Worm (Caenorhabditis elegans) whole organism, late embryonic: ENCODE results near the gene F54F2.9.

Experiments used
- C08G9.2 ChIP-seq: sonication (generic microtip); optimal IDR thresholded peaks from 2 replicates; lab custom pipeline; 2016; ENCODE audit warnings: mild to moderate bottlenecking, missing genetic modification characterization, moderate library complexity, missing compliant biosample characterization
- F13H6.1 ChIP-seq: sonication (generic microtip); optimal IDR thresholded peaks from 2 replicates; lab custom pipeline; 2016; ENCODE audit warnings: missing genetic modification characterization, missing compliant biosample characterization
- K02D7.2 ChIP-seq: sonication (generic microtip); optimal IDR thresholded peaks from 2 replicates; lab custom pipeline; 2017; ENCODE audit warnings: mild to moderate bottlenecking, missing genetic modification characterization, missing compliant biosample characterization
- K09A11.1 ChIP-seq: sonication (generic microtip); optimal IDR thresholded peaks from 2 replicates; lab custom pipeline; 2017; ENCODE audit warnings: antibody characterized with exemption, mild to moderate bottlenecking, missing genetic modification characterization, missing compliant biosample characterization; ENCODE audit not compliant: insufficient read depth
- ahr-1 ChIP-seq: sonication (generic microtip); optimal IDR thresholded peaks from 2 replicates; lab custom pipeline; 2016; ENCODE audit warnings: missing genetic modification characterization, missing compliant biosample characterization
- ceh-19 ChIP-seq: fragments of 200-800 bp; sonication (Bioruptor generic); optimal IDR thresholded peaks from 2 replicates; lab custom pipeline; 2018; ENCODE audit warnings: mild to moderate bottlenecking, missing genetic modification characterization, missing compliant biosample characterization
- ceh-2 ChIP-seq: sonication (generic microtip); optimal IDR thresholded peaks from 2 replicates; lab custom pipeline; 2016; ENCODE audit warnings: missing genotype, missing genetic modification characterization, missing compliant biosample characterization
- ceh-31 ChIP-seq: sonication (generic microtip); optimal IDR thresholded peaks from 2 replicates; lab custom pipeline; 2016; ENCODE audit warnings: missing genetic modification characterization, missing compliant biosample characterization
- ceh-34 ChIP-seq: sonication (generic microtip); optimal IDR thresholded peaks from 2 replicates; lab custom pipeline; 2016; ENCODE audit warnings: mild to moderate bottlenecking, missing genetic modification characterization, missing compliant biosample characterization
- ceh-48 ChIP-seq: sonication (generic microtip); optimal IDR thresholded peaks from 2 replicates; lab custom pipeline; 2016; ENCODE audit warnings: missing genetic modification characterization, inconsistent platforms, missing compliant biosample characterization
- ceh-6 ChIP-seq: fragments of 200-800 bp; sonication (Bioruptor generic); optimal IDR thresholded peaks from 2 replicates; lab custom pipeline; 2018; ENCODE audit warnings: mild to moderate bottlenecking, missing genetic modification characterization, missing compliant biosample characterization
- che-1 ChIP-seq: sonication (generic microtip); optimal IDR thresholded peaks from 2 replicates; lab custom pipeline; 2016; ENCODE audit warnings: mild to moderate bottlenecking, missing genetic modification characterization, missing compliant biosample characterization
- dve-1 ChIP-seq: sonication (generic microtip); optimal IDR thresholded peaks from 2 replicates; lab custom pipeline; 2017; ENCODE audit warnings: antibody characterized with exemption, mild to moderate bottlenecking, missing genetic modification characterization, missing compliant biosample characterization
- elt-2 ChIP-seq: sonication (generic microtip); optimal IDR thresholded peaks from 2 replicates; lab custom pipeline; 2016; ENCODE audit warnings: missing genetic modification reagents, missing genetic modification characterization, missing compliant biosample characterization
- elt-4 ChIP-seq: sonication (generic microtip); optimal IDR thresholded peaks from 2 replicates; lab custom pipeline; 2016; ENCODE audit warnings: missing genetic modification characterization, missing compliant biosample characterization
- ets-4 ChIP-seq: sonication (generic microtip); optimal IDR thresholded peaks from 2 replicates; lab custom pipeline; 2016; ENCODE audit warnings: missing genetic modification characterization, missing compliant biosample characterization
- fax-1 ChIP-seq: sonication (generic microtip); optimal IDR thresholded peaks from 2 replicates; lab custom pipeline; 2016; ENCODE audit warnings: missing genotype, missing genetic modification characterization, missing compliant biosample characterization
- fkh-10 ChIP-seq: fragments of 150-350 bp; optimal IDR thresholded peaks from 2 replicates; lab custom pipeline; 2014; ENCODE audit warnings: missing biosample characterization, missing genetic modification reagents, missing genetic modification characterization
- fkh-6 ChIP-seq: sonication (generic microtip); optimal IDR thresholded peaks from 2 replicates; lab custom pipeline; 2016; ENCODE audit warnings: missing genetic modification characterization, missing compliant biosample characterization
- hlh-13 ChIP-seq: fragments of 200-800 bp; sonication (Bioruptor generic); optimal IDR thresholded peaks from 2 replicates; lab custom pipeline; 2018; ENCODE audit warnings: mild to moderate bottlenecking, missing genetic modification characterization, missing compliant biosample characterization
- hlh-15 ChIP-seq: sonication (generic microtip); optimal IDR thresholded peaks from 2 replicates; lab custom pipeline; 2016; ENCODE audit warnings: missing genetic modification characterization, missing compliant biosample characterization
- hlh-6 ChIP-seq: sonication (generic microtip); optimal IDR thresholded peaks from 2 replicates; lab custom pipeline; 2016; ENCODE audit warnings: missing genotype, missing genetic modification characterization, missing compliant biosample characterization
- lim-6 ChIP-seq: sonication (generic microtip); optimal IDR thresholded peaks from 2 replicates; lab custom pipeline; 2016; ENCODE audit warnings: missing genetic modification characterization, missing compliant biosample characterization
- lin-11 ChIP-seq: fragments of 200-800 bp; sonication (Bioruptor generic); optimal IDR thresholded peaks from 2 replicates; lab custom pipeline; 2018; ENCODE audit warnings: mild to moderate bottlenecking, missing genetic modification characterization, missing compliant biosample characterization
- nfya-1 ChIP-seq: sonication (generic microtip); optimal IDR thresholded peaks from 2 replicates; lab custom pipeline; 2017; ENCODE audit warnings: missing genetic modification characterization, mild to moderate bottlenecking, missing compliant biosample characterization, antibody characterized with exemption, moderate library complexity
- nhr-11 ChIP-seq: fragments of 150-350 bp; optimal IDR thresholded peaks from 2 replicates; lab custom pipeline; 2014; ENCODE audit warnings: missing biosample characterization, missing genetic modification characterization
- nhr-232 ChIP-seq: sonication (generic microtip); optimal IDR thresholded peaks from 2 replicates; lab custom pipeline; 2016; ENCODE audit warnings: missing genetic modification characterization, missing compliant biosample characterization
- npax-4 ChIP-seq: sonication (generic microtip); optimal IDR thresholded peaks from 2 replicates; lab custom pipeline; 2016; ENCODE audit warnings: missing genetic modification characterization, missing compliant biosample characterization
- odd-2 ChIP-seq: sonication (generic microtip); optimal IDR thresholded peaks from 2 replicates; lab custom pipeline; 2017; ENCODE audit warnings: antibody characterized with exemption, mild to moderate bottlenecking, missing genetic modification characterization, missing compliant biosample characterization
- pha-2 ChIP-seq: sonication (generic microtip); optimal IDR thresholded peaks from 2 replicates; lab custom pipeline; 2017; ENCODE audit warnings: mild to moderate bottlenecking, missing genetic modification characterization, missing compliant biosample characterization
- pha-4 ChIP-seq: fragments of 150-350 bp; optimal IDR thresholded peaks from 2 replicates; lab custom pipeline; 2018; ENCODE audit warnings: missing biosample characterization, missing genetic modification reagents, missing genetic modification characterization
- pqm-1 ChIP-seq: sonication (generic microtip); optimal IDR thresholded peaks from 2 replicates; lab custom pipeline; 2016; ENCODE audit warnings: missing genetic modification characterization, missing compliant biosample characterization
- pros-1 ChIP-seq: fragments of 150-350 bp; optimal IDR thresholded peaks from 2 replicates; lab custom pipeline; 2014; ENCODE audit warnings: missing biosample characterization, missing genetic modification reagents, missing genetic modification characterization
- ref-2 ChIP-seq: sonication (generic microtip); optimal IDR thresholded peaks from 2 replicates; lab custom pipeline; 2016; ENCODE audit warnings: missing genetic modification characterization, missing compliant biosample characterization
- sdc-2 ChIP-seq: sonication (generic microtip); optimal IDR thresholded peaks from 2 replicates; lab custom pipeline; 2016; ENCODE audit warnings: missing genotype, missing genetic modification characterization, missing compliant biosample characterization
- sox-4 ChIP-seq: sonication (generic microtip); optimal IDR thresholded peaks from 2 replicates; lab custom pipeline; 2017; ENCODE audit warnings: mild to moderate bottlenecking, missing genetic modification characterization, inconsistent platforms, missing compliant biosample characterization
- syd-9 ChIP-seq: sonication (generic microtip); optimal IDR thresholded peaks from 2 replicates; lab custom pipeline; 2016; ENCODE audit warnings: mild to moderate bottlenecking, missing genetic modification characterization, moderate library complexity, missing compliant biosample characterization
- tbx-2 ChIP-seq: sonication (generic microtip); optimal IDR thresholded peaks from 2 replicates; lab custom pipeline; 2016; ENCODE audit warnings: missing genetic modification characterization, missing compliant biosample characterization
- tbx-7 ChIP-seq: sonication (generic microtip); optimal IDR thresholded peaks from 2 replicates; lab custom pipeline; 2016; ENCODE audit warnings: missing genotype, missing genetic modification characterization, missing compliant biosample characterization
- unc-42 ChIP-seq: sonication (generic microtip); optimal IDR thresholded peaks from 2 replicates; lab custom pipeline; 2016; ENCODE audit warnings: missing genotype, missing genetic modification characterization, missing compliant biosample characterization
- unc-55 ChIP-seq: sonication (generic microtip); optimal IDR thresholded peaks from 2 replicates; lab custom pipeline; 2017; ENCODE audit warnings: missing biosample characterization, missing genetic modification reagents, missing genetic modification characterization

F54F2.9 gene

ce11 chrIII:8869663-8870062 lies 42.6 kb upstream of the F54F2.9 start:
- no peak for TF ChIP-seq hlh-13
- TF ChIP-seq hlh-6 (tag; lab: Kevin White, UChicago), result no peak
- no peak for TF ChIP-seq dve-1
- TF ChIP-seq K09A11.1 (tag; lab: Kevin White, UChicago), result no peak
- no peak for TF ChIP-seq C08G9.2
- TF ChIP-seq tbx-7 (tag; lab: Kevin White, UChicago), result no peak
- TF ChIP-seq hlh-15 (tag; lab: Kevin White, UChicago), result no peak
- no peak for TF ChIP-seq K02D7.2 (tag; lab: Kevin White, UChicago)
- no peak for TF ChIP-seq ahr-1
- TF ChIP-seq ets-4, result no peak
- no peak for TF ChIP-seq ceh-34 (tag; lab: Kevin White, UChicago)

- TF ChIP-seq fkh-6 (no peak), tbx-2 (tag; lab: Kevin White, UChicago) (no peak), nfya-1 (no peak), pha-2 (tag; lab: Kevin White, UChicago) (no peak), elt-2 (peak; percentile 17), K02D7.2 (tag; lab: Kevin White, UChicago) (no peak), pqm-1 (tag; lab: Kevin White, UChicago) (no peak), ceh-2 (tag; lab: Kevin White, UChicago) (no peak), F13H6.1 (tag; lab: Kevin White, UChicago) (no peak)
These were observed 41.1 kb upstream of the F54F2.9 start for ce11 chrIII:8867922-8868655.

- TF ChIP-seq nhr-11 (tag; lab: Kevin White, UChicago) (no peak), pros-1 (tag; lab: Kevin White, UChicago) (no peak), elt-4 (tag; lab: Kevin White, UChicago) (no peak), odd-2 (no peak), F13H6.1 (tag; lab: Kevin White, UChicago) (no peak), nhr-232 (tag; lab: Kevin White, UChicago) (no peak), fkh-6 (no peak), unc-42 (tag; lab: Kevin White, UChicago) (no peak), lim-6 (tag; lab: Kevin White, UChicago) (no peak), ceh-6 (no peak), fax-1 (tag; lab: Kevin White, UChicago) (no peak), fkh-10 (GFP tag; lab: Kevin White, UChicago) (no peak), syd-9 (tag; lab: Kevin White, UChicago) (no peak), sox-4 (no peak), pha-4 (tag; lab: Kevin White, UChicago) (no peak), unc-55 (no peak), ceh-48 (tag; lab: Kevin White, UChicago) (no peak), lin-11 (tag; lab: Kevin White, UChicago) (no peak), ceh-2 (tag; lab: Kevin White, UChicago) (no peak), ets-4 (no peak)
These were observed 40.2 kb upstream of the F54F2.9 start for ce11 chrIII:8866983-8867842.

- TF ChIP-seq tbx-2 (tag; lab: Kevin White, UChicago) (no peak), K09A11.1 (tag; lab: Kevin White, UChicago) (no peak), ceh-48 (tag; lab: Kevin White, UChicago) (no peak), npax-4 (tag; lab: Kevin White, UChicago) (no peak), ceh-31 (tag; lab: Kevin White, UChicago) (no peak), lim-6 (tag; lab: Kevin White, UChicago) (no peak), nhr-232 (tag; lab: Kevin White, UChicago) (no peak), elt-4 (tag; lab: Kevin White, UChicago) (no peak), ceh-19 (no peak), sdc-2 (no peak), hlh-15 (tag; lab: Kevin White, UChicago) (no peak), ref-2 (no peak), che-1 (tag; lab: Kevin White, UChicago) (no peak)
- TF ChIP-seq, all 69 proteins: peak for 0
These were observed 39.0 kb upstream of the F54F2.9 start for ce11 chrIII:8866038-8866437.
